Fruit fly (Drosophila melanogaster) whole organism, prepupa: ENCODE data around the gene cup.

Source experiments
- CG15336 ChIP-seq: fragments of 200-800 bp; sonication (Bioruptor generic); IDR thresholded peaks from 2 replicates; pipeline ENCODE4 v1.3.6; 2022; ENCODE audit warnings: missing biosample characterization, missing genetic modification characterization
- CG31627 ChIP-seq: fragments of 200-800 bp; sonication (Bioruptor generic); optimal IDR thresholded peaks from 3 replicates; lab custom pipeline; 2016; ENCODE audit warnings: missing biosample characterization, missing genetic modification characterization
- CG6276 ChIP-seq: fragments of 200-800 bp; sonication (Bioruptor generic); optimal IDR thresholded peaks from 2 replicates; lab custom pipeline; 2017; ENCODE audit warnings: missing biosample characterization, mild to moderate bottlenecking, missing genetic modification characterization

- TF ChIP-seq CG6276 (GFP tag; lab: Kevin White, UChicago) (no peak), CG15336 (GFP tag; lab: Robert Waterston, UW) (no peak), CG31627 (GFP tag; lab: Kevin White, UChicago) (no peak)
These were observed 58.2 kb downstream of the cup start for dm6 chr2L:6721710-6722109.
